Fruit fly (Drosophila melanogaster) Kc167 (cell line): ENCODE measurements around the gene CG14835.

Experiments
- Myc ChIP-seq: fragments of >200 bp; optimal IDR thresholded peaks from 2 replicates; lab custom pipeline; 2017; ENCODE audit warnings: missing external identifiers
- h ChIP-seq: fragments of >200 bp; optimal IDR thresholded peaks from 3 replicates; lab custom pipeline; 2018; ENCODE audit warnings: missing external identifiers
- insv ChIP-seq: fragments of >200 bp; optimal IDR thresholded peaks from 3 replicates; lab custom pipeline; 2018; ENCODE audit warnings: missing external identifiers
- psq ChIP-seq: fragments of >200 bp; optimal IDR thresholded peaks from 2 replicates; lab custom pipeline; 2017; ENCODE audit warnings: missing external identifiers
- ttk ChIP-seq: sonication (Bioruptor generic); optimal IDR thresholded peaks from 2 replicates; lab custom pipeline; 2017; ENCODE audit warnings: missing external identifiers

- no peak for TF ChIP-seq h
- no peak for TF ChIP-seq Myc (lab: Kevin White, UChicago)
- TF ChIP-seq psq: no peak
- TF ChIP-seq ttk (lab: Kevin White, UChicago): no peak
- TF ChIP-seq insv (lab: Kevin White, UChicago): no peak
Measured at dm6 chr3L:7397979-7398378, 39.3 kb downstream of the CG14835 start, which contains the start of gene CG8562.
